Fruit fly (Drosophila melanogaster): ENCODE data around the gene sloth2.

Gene sloth2

DNA sequence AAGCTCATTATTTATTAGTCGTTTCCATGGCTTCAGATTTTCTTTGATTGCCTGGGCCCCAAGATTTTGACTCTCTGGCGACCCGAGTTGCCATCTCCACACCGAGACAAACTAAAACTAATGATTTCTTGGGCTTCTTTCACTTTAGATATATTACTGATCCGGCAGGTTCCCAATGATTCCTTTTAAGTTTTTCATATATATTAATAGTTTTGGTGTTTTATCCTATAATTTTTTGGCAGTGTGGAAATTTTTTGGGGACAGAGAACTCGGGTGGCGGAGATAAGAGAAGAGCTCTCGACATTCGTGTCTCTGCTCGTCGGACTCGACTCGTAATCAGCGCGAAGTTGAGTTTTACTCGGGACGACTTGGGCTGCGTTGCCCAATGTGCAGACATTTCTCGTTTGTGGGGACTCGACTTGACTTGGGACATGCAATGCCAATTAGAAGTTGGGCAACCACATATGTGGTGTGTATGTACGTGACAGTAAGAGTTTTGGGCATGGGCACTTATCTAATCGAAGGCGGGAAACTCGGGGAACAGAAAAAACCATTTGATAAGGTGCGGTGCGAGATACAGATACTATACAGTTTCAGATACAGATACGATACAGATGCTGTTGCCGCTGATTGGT lies 9.9 kb upstream of the sloth2 start (continued):
- TF ChIP-seq CG34422 (GFP tag; IDR thresholded peaks at IDR 0.05) = 0 out of 3 replicates have a peak, but pooled peaks have one; percentile 62
- peak; percentile 41; the same call in 1 of the 2 replicates for TF ChIP-seq CG9215 (GFP tag; IDR thresholded peaks at IDR 0.05)
- peak; percentile 40 for TF ChIP-seq fd96Cb (tag; optimal IDR thresholded peaks at IDR 0.05)
- TF ChIP-seq CG7786 (GFP tag; optimal IDR thresholded peaks at IDR 0.05) = peak; percentile 15
- peak; percentile 53 for TF ChIP-seq CG30403 (GFP tag; optimal IDR thresholded peaks at IDR 0.05)
- TF ChIP-seq Aef1 (GFP tag; IDR thresholded peaks at IDR 0.05) = peak; percentile 49; the same call in 2 of the 3 replicates
- peak; percentile 51 for TF ChIP-seq Xrp1 (GFP tag; IDR thresholded peaks at IDR 0.05)
- peak; percentile 37 for TF ChIP-seq CG6254 (GFP tag; optimal IDR thresholded peaks at IDR 0.05)
- TF ChIP-seq CG4730 (GFP tag; IDR thresholded peaks at IDR 0.05) = 0 out of 2 replicates have a peak, but pooled peaks have one; percentile 15
- TF ChIP-seq CG2199 (GFP tag; IDR thresholded peaks at IDR 0.05) = 0 out of 3 replicates have a peak, but pooled peaks have one; percentile 16
- peak; percentile 46 for TF ChIP-seq CG2678 (tag; optimal IDR thresholded peaks at IDR 0.05)
- peak; percentile 41 for TF ChIP-seq bab2 (GFP tag; optimal IDR thresholded peaks at IDR 0.05)
- peak; percentile 41 for TF ChIP-seq scrt (GFP tag; optimal IDR thresholded peaks at IDR 0.05)
- no peak for TF ChIP-seq dan (GFP tag; IDR thresholded peaks at IDR 0.05)
- TF ChIP-seq bcd (GFP tag; optimal IDR thresholded peaks at IDR 0.05) = peak; percentile 4
- peak; percentile 56 for TF ChIP-seq dmrt99B (tag; optimal IDR thresholded peaks at IDR 0.05)
- TF ChIP-seq CG7556 (GFP tag; optimal IDR thresholded peaks at IDR 0.05) = peak; percentile 62
- peak; percentile 50 for TF ChIP-seq CG13775 (GFP tag; optimal IDR thresholded peaks at IDR 0.05)
- TF ChIP-seq CG32767 (GFP tag; IDR thresholded peaks at IDR 0.05) = peak; percentile 49; the same call in 1 of the 2 replicates
- 0 out of 4 replicates have a peak, but pooled peaks have one; percentile 1 for TF ChIP-seq Gug (GFP tag; IDR thresholded peaks at IDR 0.05)
- TF ChIP-seq Blimp-1 (GFP tag; optimal IDR thresholded peaks at IDR 0.05) = peak; percentile 43
- no peak for TF ChIP-seq CG6654 (GFP tag; optimal IDR thresholded peaks at IDR 0.05)
- TF ChIP-seq CG9876 (GFP tag; optimal IDR thresholded peaks at IDR 0.05) = no peak
- TF ChIP-seq ci (GFP tag; IDR thresholded peaks at IDR 0.05) = peak; percentile 40; the same call in 1 of the 3 replicates
- TF ChIP-seq PHDP (tag; optimal IDR thresholded peaks at IDR 0.05) = peak; percentile 23
- no peak for TF ChIP-seq hkb (optimal IDR thresholded peaks at IDR 0.05)
- TF ChIP-seq hkb (GFP tag; IDR thresholded peaks at IDR 0.05) = peak; percentile 38; the same call in 1 of the 2 replicates
- peak; percentile 81 for TF ChIP-seq Rfx (GFP tag; IDR thresholded peaks at IDR 0.05)
- peak; percentile 22 for TF ChIP-seq CG1602 (GFP tag; optimal IDR thresholded peaks at IDR 0.05)
- peak; percentile 39; the same call in 1 of the 2 replicates for TF ChIP-seq CG9932 (GFP tag; IDR thresholded peaks at IDR 0.05)
- TF ChIP-seq Hr51 (GFP tag; optimal IDR thresholded peaks at IDR 0.05) = peak; percentile 26 to 61
- TF ChIP-seq CG30020 (tag; optimal IDR thresholded peaks at IDR 0.05) = no peak
- no peak for TF ChIP-seq CG8290 (GFP tag; optimal IDR thresholded peaks at IDR 0.05)
- peak; percentile 1 to 9 for TF ChIP-seq CG8290 (tag; optimal IDR thresholded peaks at IDR 0.05)
- TF ChIP-seq psq (GFP tag; optimal IDR thresholded peaks at IDR 0.05) = no peak
- TF ChIP-seq dysf (GFP tag; IDR thresholded peaks at IDR 0.05) = peak; percentile 75
- peak; percentile 8 for TF ChIP-seq tup (GFP tag; optimal IDR thresholded peaks at IDR 0.05)
- TF ChIP-seq wor (GFP tag; IDR thresholded peaks at IDR 0.05) = no peak
- TF ChIP-seq CG9817 (tag; optimal IDR thresholded peaks at IDR 0.05) = peak; percentile 33
- TF ChIP-seq CG7745 (tag; optimal IDR thresholded peaks at IDR 0.05) = no peak
- TF ChIP-seq CG14860 (GFP tag; IDR thresholded peaks at IDR 0.05; ENCODE audit: partially characterized antibody) = no peak
- TF ChIP-seq maf-S (GFP tag; optimal IDR thresholded peaks at IDR 0.05) = no peak
- no peak for TF ChIP-seq CG7372 (GFP tag; IDR thresholded peaks at IDR 0.05)
- TF ChIP-seq so (GFP tag; IDR thresholded peaks at IDR 0.05) = peak; percentile 23; the same call in 1 of the 3 replicates
- peak; percentile 53 for TF ChIP-seq D19A (tag; optimal IDR thresholded peaks at IDR 0.05)
- peak; percentile 61 for TF ChIP-seq ara (GFP tag; IDR thresholded peaks at IDR 0.05)
- no peak for TF ChIP-seq D (optimal IDR thresholded peaks at IDR 0.05)
- TF ChIP-seq D (GFP tag; optimal IDR thresholded peaks at IDR 0.05) = peak; percentile 49
- peak; percentile 42; the same call in 1 of the 2 replicates for TF ChIP-seq lmd (GFP tag; IDR thresholded peaks at IDR 0.05)
- peak; percentile 33 for TF ChIP-seq CG8388 (GFP tag; optimal IDR thresholded peaks at IDR 0.05)
- TF ChIP-seq Ets65A (GFP tag) = peak; percentile 7
